Worm (Caenorhabditis elegans) whole organism, mixed stage, embryonic: ENCODE measurements around the gene enri-1.
A peak's percentile ranks its signal among the peaks of the same experiment; 100 is the strongest.

Experiments used
- M03D4.4 ChIP-seq: sonication (generic microtip); optimal IDR thresholded peaks from 2 replicates; lab custom pipeline; 2017; ENCODE audit warnings: mild to moderate bottlenecking, missing genetic modification characterization, missing compliant biosample characterization
- bed-3 ChIP-seq: fragments of 200-800 bp; sonication (Bioruptor generic); optimal IDR thresholded peaks from 3 replicates; lab custom pipeline; 2018; ENCODE audit warnings: mild to moderate bottlenecking, missing genetic modification characterization, moderate library complexity, missing compliant biosample characterization
- blmp-1 ChIP-seq: fragments of 150-350 bp; optimal IDR thresholded peaks from 2 replicates; lab custom pipeline; 2014; ENCODE audit warnings: missing biosample characterization, missing genetic modification characterization
- ceh-39 ChIP-seq: fragments of 150-350 bp; optimal IDR thresholded peaks from 2 replicates; lab custom pipeline; 2014; ENCODE audit warnings: missing biosample characterization, missing genetic modification characterization
- ceh-43 ChIP-seq: fragments of 200-800 bp; sonication (Bioruptor generic); optimal IDR thresholded peaks from 2 replicates; lab custom pipeline; 2018; ENCODE audit warnings: mild to moderate bottlenecking, missing genetic modification characterization, moderate library complexity, missing compliant biosample characterization
- ceh-83 ChIP-seq: fragments of 200-800 bp; sonication (Bioruptor generic); optimal IDR thresholded peaks from 2 replicates; lab custom pipeline; 2018; ENCODE audit warnings: mild to moderate bottlenecking, missing genetic modification characterization, missing compliant biosample characterization
- ces-1 ChIP-seq: fragments of 150-350 bp; optimal IDR thresholded peaks from 2 replicates; lab custom pipeline; 2014; ENCODE audit warnings: missing biosample characterization, missing genetic modification reagents, missing genetic modification characterization
- cnd-1 ChIP-seq: fragments of 200-800 bp; sonication (Bioruptor generic); optimal IDR thresholded peaks from 2 replicates; lab custom pipeline; 2018; ENCODE audit warnings: mild to moderate bottlenecking, missing genetic modification characterization, missing compliant biosample characterization
- drap-1 ChIP-seq: fragments of 200-800 bp; sonication (Bioruptor generic); optimal IDR thresholded peaks from 3 replicates; lab custom pipeline; 2018; ENCODE audit warnings: mild to moderate bottlenecking, missing genetic modification characterization, missing compliant biosample characterization
- elt-1 ChIP-seq: sonication (generic microtip); optimal IDR thresholded peaks from 2 replicates; lab custom pipeline; 2017; ENCODE audit warnings: missing genetic modification characterization, mild to moderate bottlenecking, missing compliant biosample characterization, antibody characterized with exemption, moderate library complexity, borderline replicate concordance; ENCODE audit not compliant: insufficient read depth
- elt-3 ChIP-seq: fragments of 150-350 bp; optimal IDR thresholded peaks from 2 replicates; lab custom pipeline; 2014; ENCODE audit warnings: missing biosample characterization, missing genetic modification characterization
- flh-1 ChIP-seq: fragments of 200-800 bp; sonication (Bioruptor generic); optimal IDR thresholded peaks from 2 replicates; lab custom pipeline; 2018; ENCODE audit warnings: mild to moderate bottlenecking, missing genetic modification characterization, moderate library complexity, missing compliant biosample characterization
- ham-2 ChIP-seq: fragments of 200-800 bp; sonication (Bioruptor generic); optimal IDR thresholded peaks from 2 replicates; lab custom pipeline; 2018; ENCODE audit warnings: mild to moderate bottlenecking, missing genetic modification characterization, missing compliant biosample characterization
- hlh-1 ChIP-seq: fragments of 150-350 bp; optimal IDR thresholded peaks from 2 replicates; lab custom pipeline; 2014; ENCODE audit warnings: missing biosample characterization, missing genetic modification reagents, missing genetic modification characterization
- lin-13 ChIP-seq: fragments of 150-350 bp; optimal IDR thresholded peaks from 2 replicates; lab custom pipeline; 2014; ENCODE audit warnings: missing biosample characterization, missing genetic modification characterization
- lin-32 ChIP-seq: fragments of 200-800 bp; sonication (Bioruptor generic); optimal IDR thresholded peaks from 2 replicates; lab custom pipeline; 2018; ENCODE audit warnings: mild to moderate bottlenecking, missing genetic modification characterization, missing compliant biosample characterization
- lsy-2 ChIP-seq: fragments of 150-350 bp; optimal IDR thresholded peaks from 2 replicates; lab custom pipeline; 2014; ENCODE audit warnings: missing biosample characterization, missing genetic modification characterization
- mab-5 ChIP-seq: fragments of 150-350 bp; optimal IDR thresholded peaks from 2 replicates; lab custom pipeline; 2014; ENCODE audit warnings: missing biosample characterization, missing genetic modification characterization
- mep-1 ChIP-seq: fragments of 150-350 bp; optimal IDR thresholded peaks from 2 replicates; lab custom pipeline; 2017; ENCODE audit warnings: missing biosample characterization, missing genetic modification reagents, missing genetic modification characterization, inconsistent platforms
- mls-2 ChIP-seq: sonication (generic microtip); optimal IDR thresholded peaks from 2 replicates; lab custom pipeline; 2016; ENCODE audit warnings: mild to moderate bottlenecking, missing genetic modification characterization, moderate library complexity, missing compliant biosample characterization
- nhr-12 ChIP-seq: fragments of 150-350 bp; optimal IDR thresholded peaks from 2 replicates; lab custom pipeline; 2014; ENCODE audit warnings: missing biosample characterization, missing genetic modification characterization
- nhr-2 ChIP-seq: fragments of 150-350 bp; optimal IDR thresholded peaks from 2 replicates; lab custom pipeline; 2014; ENCODE audit warnings: missing biosample characterization, missing genetic modification characterization
- nhr-237 ChIP-seq: fragments of 150-350 bp; optimal IDR thresholded peaks from 2 replicates; lab custom pipeline; 2014; ENCODE audit warnings: missing biosample characterization, missing genetic modification characterization
- nhr-28 ChIP-seq: fragments of 150-350 bp; optimal IDR thresholded peaks from 2 replicates; lab custom pipeline; 2014; ENCODE audit warnings: missing biosample characterization, missing genetic modification characterization
- nhr-76 ChIP-seq: sonication (generic microtip); optimal IDR thresholded peaks from 2 replicates; lab custom pipeline; 2017; ENCODE audit warnings: missing biosample characterization, missing genetic modification characterization
- pha-4 ChIP-seq: fragments of 150-350 bp; optimal IDR thresholded peaks from 2 replicates; lab custom pipeline; 2018; ENCODE audit warnings: missing biosample characterization, missing genetic modification reagents, missing genetic modification characterization
- snpc-4 ChIP-seq: fragments of 150-350 bp; optimal IDR thresholded peaks from 2 replicates; lab custom pipeline; 2014; ENCODE audit warnings: missing biosample characterization, missing genetic modification characterization
- sptf-1 ChIP-seq: sonication (generic microtip); optimal IDR thresholded peaks from 2 replicates; lab custom pipeline; 2017; ENCODE audit warnings: mild to moderate bottlenecking, missing genetic modification characterization, moderate library complexity, missing compliant biosample characterization
- tbx-8 ChIP-seq: fragments of 200-800 bp; sonication (Bioruptor generic); optimal IDR thresholded peaks from 2 replicates; lab custom pipeline; 2018; ENCODE audit warnings: mild to moderate bottlenecking, missing genetic modification characterization, moderate library complexity, missing compliant biosample characterization
- unc-120 ChIP-seq: sonication (generic microtip); optimal IDR thresholded peaks from 2 replicates; lab custom pipeline; 2017; ENCODE audit warnings: missing genetic modification characterization, missing compliant biosample characterization; ENCODE audit not compliant: poor library complexity, severe bottlenecking
- unc-39 ChIP-seq: fragments of 150-350 bp; optimal IDR thresholded peaks from 2 replicates; lab custom pipeline; 2014; ENCODE audit warnings: missing biosample characterization, missing genetic modification characterization
- unc-62 ChIP-seq: fragments of 150-350 bp; optimal IDR thresholded peaks from 2 replicates; lab custom pipeline; 2014; ENCODE audit warnings: missing biosample characterization, missing genetic modification reagents, missing genetic modification characterization
- zip-8 ChIP-seq: fragments of 150-350 bp; optimal IDR thresholded peaks from 2 replicates; lab custom pipeline; 2014; ENCODE audit warnings: missing biosample characterization, missing genetic modification characterization
- ztf-11 ChIP-seq: fragments of 150-350 bp; optimal IDR thresholded peaks from 2 replicates; lab custom pipeline; 2014; ENCODE audit warnings: missing biosample characterization, missing genetic modification characterization

enri-1 gene

DNA sequence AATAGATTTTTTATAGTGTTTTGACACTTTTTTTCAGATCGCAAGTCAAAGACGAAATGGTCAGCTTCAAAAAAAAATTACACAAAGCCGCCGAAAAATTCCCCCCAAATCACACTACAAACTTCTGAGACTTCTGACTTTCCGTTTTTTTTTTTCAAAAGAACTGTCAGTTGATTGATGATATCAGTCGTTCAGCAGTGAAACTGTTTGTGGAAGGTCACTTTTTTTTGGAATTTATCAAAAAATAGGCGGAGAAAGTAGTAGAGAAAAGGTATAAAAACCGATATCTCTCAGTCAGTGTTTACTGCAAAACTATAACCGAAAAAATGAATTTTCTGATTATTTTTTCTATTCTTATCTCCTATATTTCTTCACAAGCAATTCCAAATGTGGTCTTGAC, 11.6 kb upstream of the enri-1 start, which contains the start of gene F43C11.3:
Gene F43C11.3 (plus strand): TSS at position 301 of the 400 bp plus-strand sequence.
- TF ChIP-seq elt-1 (tag; lab: Kevin White, UChicago), result no peak
- no peak for TF ChIP-seq nhr-2
- no peak for TF ChIP-seq blmp-1
- TF ChIP-seq lsy-2 (tag; lab: Kevin White, UChicago), result no peak

DNA sequence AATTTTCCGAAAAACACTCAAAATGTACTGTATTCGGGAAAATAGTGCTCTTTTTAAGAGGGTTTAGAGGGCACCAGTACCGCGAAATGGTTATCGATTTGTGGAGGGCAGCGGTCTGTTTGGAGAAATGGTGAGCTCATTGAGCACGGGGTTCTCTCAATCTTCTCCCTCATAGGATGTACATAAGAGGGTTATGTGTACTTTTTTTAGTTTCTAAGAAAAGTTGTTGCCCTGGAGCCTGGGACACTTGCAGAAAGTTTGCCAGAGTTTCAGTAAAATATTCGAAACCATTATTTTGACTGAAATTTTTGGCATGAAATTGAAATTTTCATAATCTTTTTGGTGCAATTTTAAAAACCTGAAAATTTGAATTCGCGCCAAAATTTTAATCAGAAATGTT, 11.1 kb upstream of the enri-1 start, which contains the start of gene F43C11.10:
Gene F43C11.10 (minus strand): TSS at position 101 of the 400 bp plus-strand sequence.
- TF ChIP-seq ham-2 (GFP tag; lab: Kevin White, UChicago) (no peak), blmp-1 (no peak), mep-1 (tag; lab: Kevin White, UChicago) (no peak), ceh-83 (GFP tag; lab: Kevin White, UChicago) (no peak), elt-1 (tag; lab: Kevin White, UChicago) (no peak), pha-4 (no peak), ztf-11 (no peak), cnd-1 (tag; lab: Kevin White, UChicago) (no peak), ceh-43 (GFP tag; lab: Kevin White, UChicago) (no peak), zip-8 (no peak), lin-13 (tag; lab: Kevin White, UChicago) (no peak), lin-32 (GFP tag; lab: Kevin White, UChicago) (no peak), bed-3 (GFP tag; lab: Kevin White, UChicago) (no peak), lsy-2 (tag; lab: Kevin White, UChicago) (no peak), ces-1 (GFP tag; lab: Kevin White, UChicago) (no peak), nhr-237 (no peak), mab-5 (no peak)
- TF ChIP-seq, all 35 proteins: peak for 0

DNA sequence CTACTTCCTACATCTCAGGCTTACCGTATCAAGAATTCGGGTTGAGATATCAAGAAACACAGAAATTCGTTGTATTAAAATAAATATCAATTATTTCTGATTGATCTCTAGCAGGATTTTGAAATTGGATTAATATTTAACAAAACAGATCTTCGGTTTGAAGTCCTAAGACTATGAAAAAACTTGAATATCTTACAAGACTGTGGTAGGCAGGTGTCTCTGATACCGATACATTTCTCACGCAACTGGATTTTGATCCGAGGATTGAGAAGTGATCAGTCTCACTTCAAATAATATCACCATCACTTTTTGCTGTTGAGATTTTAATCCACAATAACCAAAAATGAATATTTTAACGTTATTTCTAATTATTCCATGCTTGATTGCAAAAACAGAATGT, 5.3 kb upstream of the enri-1 start, which contains the start of gene F43C11.4:
Gene F43C11.4 (plus strand): TSS at position 301 of the 400 bp plus-strand sequence.
- TF ChIP-seq ces-1 (GFP tag; lab: Kevin White, UChicago) (no peak), snpc-4 (tag; lab: Kevin White, UChicago) (no peak), sptf-1 (tag; lab: Kevin White, UChicago) (no peak), zip-8 (no peak)
- TF ChIP-seq, all 35 proteins: peak for 0

DNA sequence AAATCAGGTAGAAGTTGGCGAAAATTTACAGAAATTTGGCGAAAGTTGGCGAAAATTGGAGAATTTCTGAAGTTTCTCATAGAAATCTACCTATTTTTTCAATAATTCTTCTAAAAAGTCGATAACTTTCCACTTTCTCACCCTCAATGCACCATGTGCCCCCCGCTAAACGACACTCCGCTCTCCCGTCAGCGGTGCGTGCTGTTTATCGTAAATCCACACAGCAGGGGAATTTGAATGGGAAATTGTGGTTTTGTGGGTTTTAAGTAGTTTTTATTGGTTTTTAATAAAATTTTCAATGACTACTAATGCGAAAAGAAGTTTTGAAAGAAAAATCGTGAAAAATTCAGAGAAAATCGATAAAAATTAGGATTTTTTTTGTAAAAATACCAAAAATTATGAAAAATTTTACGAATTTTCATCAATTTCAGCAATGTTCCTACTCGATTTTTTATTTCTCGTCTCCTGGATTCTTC, 627 bp upstream of the enri-1 start, which contains the start of gene F43C11.6:
Gene F43C11.6 (plus strand): TSS at position 426 of the 476 bp plus-strand sequence.
- TF ChIP-seq nhr-12 (no peak), snpc-4 (tag; lab: Kevin White, UChicago) (no peak), lin-13 (tag; lab: Kevin White, UChicago) (peak; percentile 41), ztf-11 (no peak), nhr-28 (tag; lab: Kevin White, UChicago) (no peak), bed-3 (GFP tag; lab: Kevin White, UChicago) (no peak), unc-62 (GFP tag; lab: Kevin White, UChicago) (no peak), lin-32 (GFP tag; lab: Kevin White, UChicago) (no peak), mls-2 (no peak), tbx-8 (GFP tag; lab: Kevin White, UChicago) (no peak), ceh-39 (tag; lab: Kevin White, UChicago) (peak; percentile 26), elt-3 (tag; lab: Kevin White, UChicago) (no peak), elt-1 (tag; lab: Kevin White, UChicago) (no peak), cnd-1 (tag; lab: Kevin White, UChicago) (no peak), mep-1 (tag; lab: Kevin White, UChicago) (peak; percentile 8), nhr-76 (tag; lab: Kevin White, UChicago) (no peak), pha-4 (no peak), sptf-1 (tag; lab: Kevin White, UChicago) (no peak), ceh-43 (GFP tag; lab: Kevin White, UChicago) (no peak), ceh-83 (GFP tag; lab: Kevin White, UChicago) (no peak), unc-120 (tag; lab: Kevin White, UChicago) (no peak), M03D4.4 (tag; lab: Kevin White, UChicago) (no peak), lsy-2 (tag; lab: Kevin White, UChicago) (peak; percentile 20), mab-5 (no peak), flh-1 (GFP tag; lab: Kevin White, UChicago) (no peak), blmp-1 (no peak), nhr-237 (no peak), drap-1 (GFP tag; lab: Kevin White, UChicago) (no peak), zip-8 (no peak), unc-39 (tag; lab: Kevin White, UChicago) (no peak), hlh-1 (tag; lab: Kevin White, UChicago) (peak; percentile 13)
